Worm (Caenorhabditis elegans) whole organism, young adult: ENCODE data around the gene F22F4.4.
A peak's percentile ranks its signal among the peaks of the same experiment; 100 is the strongest.

Experiments
- D2030.7 ChIP-seq: fragments of 200-800 bp; sonication (Bioruptor generic); IDR thresholded peaks from 2 replicates; pipeline ENCODE4 v1.3.6; 2022; ENCODE audit warnings: missing genetic modification reagents, missing genetic modification characterization, missing compliant biosample characterization
- F49E8.2 ChIP-seq: sonication (generic microtip); optimal IDR thresholded peaks from 3 replicates; lab custom pipeline; 2017; ENCODE audit warnings: missing genetic modification characterization, mild to moderate bottlenecking, missing compliant biosample characterization, antibody characterized with exemption, moderate library complexity; ENCODE audit not compliant: insufficient read depth
- F55B11.4 ChIP-seq: sonication (generic microtip); optimal IDR thresholded peaks from 2 replicates; lab custom pipeline; 2016; ENCODE audit warnings: missing compliant biosample characterization, missing genetic modification characterization, borderline replicate concordance; ENCODE audit not compliant: insufficient read depth
- T07F8.4 ChIP-seq: sonication (generic microtip); optimal IDR thresholded peaks from 2 replicates; lab custom pipeline; 2016; ENCODE audit warnings: mild to moderate bottlenecking, missing genetic modification characterization, moderate library complexity, missing compliant biosample characterization
- Y53F4B.3 ChIP-seq: fragments of 200-800 bp; sonication (Bioruptor generic); IDR thresholded peaks from 2 replicates; pipeline ENCODE4 v1.3.6; 2022; ENCODE audit warnings: missing genetic modification reagents, missing genetic modification characterization, missing compliant biosample characterization
- Y53G8AR.9 ChIP-seq: fragments of 200-800 bp; sonication (Bioruptor generic); conservative IDR thresholded peaks from 2 replicates; pipeline ENCODE4 v1.3.6; 2022; ENCODE audit warnings: missing genetic modification reagents, missing genetic modification characterization, missing compliant biosample characterization
- Y95B8A.8 ChIP-seq: fragments of 200-800 bp; sonication (Bioruptor generic); IDR thresholded peaks from 2 replicates; pipeline ENCODE4 v1.3.6; 2022; ENCODE audit warnings: missing genetic modification reagents, missing genetic modification characterization, missing compliant biosample characterization
- atf-7 ChIP-seq: sonication (generic microtip); optimal IDR thresholded peaks from 2 replicates; lab custom pipeline; 2017; ENCODE audit warnings: mild to moderate bottlenecking, missing genetic modification characterization, missing compliant biosample characterization
- athp-1 ChIP-seq: sonication (generic microtip); optimal IDR thresholded peaks from 2 replicates; lab custom pipeline; 2017; ENCODE audit warnings: mild to moderate bottlenecking, missing genetic modification characterization, missing compliant biosample characterization
- bed-1 ChIP-seq: fragments of 200-800 bp; sonication (Bioruptor generic); IDR thresholded peaks from 2 replicates; pipeline ENCODE4 v1.3.6; 2022; ENCODE audit warnings: missing genetic modification reagents, missing genetic modification characterization, missing compliant biosample characterization
- cebp-2 ChIP-seq: fragments of 200-800 bp; sonication (Bioruptor generic); IDR thresholded peaks from 2 replicates; pipeline ENCODE4 v1.3.6; 2022; ENCODE audit warnings: missing genetic modification characterization, missing compliant biosample characterization
- ceh-40 ChIP-seq: fragments of 200-800 bp; sonication (Bioruptor generic); IDR thresholded peaks from 2 replicates; pipeline ENCODE4 v1.3.6; 2022; ENCODE audit warnings: missing genetic modification characterization, missing compliant biosample characterization
- chd-7 ChIP-seq: sonication (generic microtip); optimal IDR thresholded peaks from 2 replicates; lab custom pipeline; 2016; ENCODE audit warnings: mild to moderate bottlenecking, missing genetic modification characterization, moderate library complexity, missing compliant biosample characterization
- dpl-1 ChIP-seq: fragments of 150-350 bp; optimal IDR thresholded peaks from 2 replicates; lab custom pipeline; 2014; ENCODE audit warnings: missing biosample characterization, missing genetic modification reagents, missing genetic modification characterization
- egl-18 ChIP-seq: fragments of 200-800 bp; sonication (Bioruptor generic); IDR thresholded peaks from 2 replicates; pipeline ENCODE4 v1.3.6; 2022; ENCODE audit warnings: missing genetic modification reagents, missing genetic modification characterization, missing compliant biosample characterization
- egl-44 ChIP-seq: fragments of 200-800 bp; sonication (Bioruptor generic); IDR thresholded peaks from 2 replicates; pipeline ENCODE4 v1.3.6; 2022; ENCODE audit warnings: missing genetic modification reagents, missing genetic modification characterization, missing compliant biosample characterization
- ekl-4 ChIP-seq: fragments of 200-800 bp; sonication (Bioruptor generic); IDR thresholded peaks from 2 replicates; pipeline ENCODE4 v1.3.6; 2022; ENCODE audit warnings: missing genetic modification reagents, missing genetic modification characterization, missing compliant biosample characterization
- him-1 ChIP-seq: sonication (generic microtip); optimal IDR thresholded peaks from 2 replicates; lab custom pipeline; 2016; ENCODE audit warnings: missing genotype, missing genetic modification reagents, missing genetic modification characterization, missing compliant biosample characterization
- hsf-1 ChIP-seq: fragments of 200-800 bp; sonication (Bioruptor generic); IDR thresholded peaks from 2 replicates; pipeline ENCODE4 v1.3.6; 2022; ENCODE audit warnings: missing genetic modification reagents, missing genetic modification characterization, missing compliant biosample characterization
- lin-35 ChIP-seq, 3 experiments: fragments of 150-350 bp in 2 of 3; sonication (generic microtip) in 1 of 3; optimal IDR thresholded peaks; 2 replicates each; lab custom pipeline; 2014 to 2018; ENCODE audit warnings: missing biosample characterization in 3 of 3, missing genetic modification characterization in 3 of 3, missing genetic modification reagents in 3 of 3
- lin-40 ChIP-seq: sonication (generic microtip); optimal IDR thresholded peaks from 2 replicates; lab custom pipeline; 2016; ENCODE audit warnings: missing genetic modification characterization, mild to moderate bottlenecking, missing compliant biosample characterization, missing genotype, missing genetic modification reagents
- lsl-1 ChIP-seq: fragments of 200-800 bp; sonication (Bioruptor generic); optimal IDR thresholded peaks from 2 replicates; lab custom pipeline; 2018; ENCODE audit warnings: mild to moderate bottlenecking, missing genetic modification characterization, moderate library complexity, missing compliant biosample characterization
- madf-10 ChIP-seq: sonication (generic microtip); optimal IDR thresholded peaks from 2 replicates; lab custom pipeline; 2016; ENCODE audit warnings: mild to moderate bottlenecking, missing genetic modification characterization, missing compliant biosample characterization
- madf-6 ChIP-seq: fragments of 200-800 bp; sonication (Bioruptor generic); IDR thresholded peaks from 2 replicates; pipeline ENCODE4 v1.3.6; 2022; ENCODE audit warnings: missing genetic modification reagents, missing genetic modification characterization, missing compliant biosample characterization
- mcd-1 ChIP-seq: fragments of 200-800 bp; sonication (Bioruptor generic); IDR thresholded peaks from 2 replicates; pipeline ENCODE4 v1.3.6; 2022; ENCODE audit warnings: missing genetic modification reagents, missing genetic modification characterization, missing compliant biosample characterization
- nfya-1 ChIP-seq: sonication (generic microtip); optimal IDR thresholded peaks from 2 replicates; lab custom pipeline; 2017; ENCODE audit warnings: antibody characterized with exemption, missing compliant biosample characterization, missing genetic modification characterization, borderline replicate concordance; ENCODE audit not compliant: insufficient read depth
- nhr-27 ChIP-seq: fragments of 200-800 bp; sonication (Bioruptor generic); optimal IDR thresholded peaks from 2 replicates; lab custom pipeline; 2018; ENCODE audit warnings: mild to moderate bottlenecking, missing genetic modification characterization, moderate library complexity, missing compliant biosample characterization
- nhr-80 ChIP-seq: sonication (generic microtip); optimal IDR thresholded peaks from 2 replicates; lab custom pipeline; 2016; ENCODE audit warnings: missing genetic modification characterization, missing compliant biosample characterization
- snpc-3.4 ChIP-seq: sonication (generic microtip); optimal IDR thresholded peaks from 2 replicates; lab custom pipeline; 2017; ENCODE audit warnings: missing genetic modification characterization, mild to moderate bottlenecking, missing compliant biosample characterization, antibody characterized with exemption, moderate library complexity, missing genotype, missing genetic modification reagents
- tbp1 ChIP-seq: fragments of 200-800 bp; sonication (Bioruptor generic); optimal IDR thresholded peaks from 2 replicates; lab custom pipeline; 2018; ENCODE audit warnings: mild to moderate bottlenecking, missing genetic modification characterization, missing compliant biosample characterization
- tlf-1 ChIP-seq: fragments of 200-800 bp; sonication (Bioruptor generic); optimal IDR thresholded peaks from 2 replicates; lab custom pipeline; 2018; ENCODE audit warnings: mild to moderate bottlenecking, missing genetic modification characterization, missing compliant biosample characterization
- unc-130 ChIP-seq: sonication (generic microtip); optimal IDR thresholded peaks from 2 replicates; lab custom pipeline; 2016; ENCODE audit warnings: missing genetic modification reagents, missing genetic modification characterization, missing compliant biosample characterization

F22F4.4 gene

DNA sequence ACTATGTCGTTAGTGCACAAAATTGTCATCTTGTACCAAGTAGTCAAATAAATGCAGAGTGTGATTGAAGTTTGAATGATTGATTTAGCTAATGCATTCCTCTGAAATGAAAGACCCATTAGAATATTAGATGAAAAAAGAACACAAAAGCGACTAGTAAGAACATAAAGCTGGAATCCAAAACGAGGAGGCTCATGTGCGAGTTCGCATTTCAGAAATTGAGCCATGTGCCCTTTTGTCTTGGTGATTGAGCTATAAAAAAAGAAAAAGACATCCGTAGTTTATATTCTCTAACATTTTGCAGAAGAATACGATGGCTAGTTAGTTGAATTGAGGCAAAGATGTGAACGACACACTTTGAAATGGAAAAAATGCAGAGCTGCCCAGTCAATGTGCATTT is at the start of gene F22F4.4:
Gene F22F4.4 (minus strand): TSS at position 101 of the 400 bp plus-strand sequence.
- no peak for TF ChIP-seq nfya-1 (tag; lab: Kevin White, UChicago)
- no peak for TF ChIP-seq lsl-1
- no peak for TF ChIP-seq tbp1 (GFP tag; lab: Kevin White, UChicago)
- no peak for TF ChIP-seq madf-6 (GFP tag; lab: Robert Waterston, UW)
- no peak for TF ChIP-seq snpc-3.4 (tag; lab: Kevin White, UChicago)

DNA sequence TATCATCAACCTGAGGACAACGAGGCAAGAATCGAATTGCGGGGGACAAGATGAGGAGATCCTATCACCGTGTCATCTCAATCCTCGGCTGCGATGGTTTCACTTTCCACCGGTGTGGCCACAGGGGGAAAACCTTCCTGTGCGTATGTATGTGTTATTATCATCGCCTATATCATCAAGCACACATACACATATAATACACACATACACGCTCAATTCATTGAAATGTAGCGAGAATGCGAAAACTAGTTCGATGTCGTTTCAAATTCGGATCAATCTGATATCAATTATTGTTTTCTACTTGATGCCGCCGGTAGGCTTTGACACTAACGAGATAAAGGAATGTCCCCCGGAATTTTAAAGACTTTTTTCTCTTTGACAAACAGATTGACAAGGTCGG is 49.5 kb upstream of the F22F4.4 start:
- TF ChIP-seq F49E8.2 (tag; lab: Kevin White, UChicago) (no peak), F55B11.4 (tag; lab: Kevin White, UChicago) (no peak), Y53F4B.3 (GFP tag; lab: Robert Waterston, UW) (no peak), ekl-4 (no peak), hsf-1 (GFP tag; lab: Robert Waterston, UW) (no peak), dpl-1 (no peak), ceh-40 (GFP tag; lab: Robert Waterston, UW) (no peak), egl-18 (GFP tag; lab: Robert Waterston, UW) (no peak), Y53G8AR.9 (no peak), nhr-27 (tag; lab: Kevin White, UChicago) (no peak), lin-35 (GFP tag; optimal IDR thresholded peaks at IDR 0.05; lab: Kevin White, UChicago) (no peak)

DNA sequence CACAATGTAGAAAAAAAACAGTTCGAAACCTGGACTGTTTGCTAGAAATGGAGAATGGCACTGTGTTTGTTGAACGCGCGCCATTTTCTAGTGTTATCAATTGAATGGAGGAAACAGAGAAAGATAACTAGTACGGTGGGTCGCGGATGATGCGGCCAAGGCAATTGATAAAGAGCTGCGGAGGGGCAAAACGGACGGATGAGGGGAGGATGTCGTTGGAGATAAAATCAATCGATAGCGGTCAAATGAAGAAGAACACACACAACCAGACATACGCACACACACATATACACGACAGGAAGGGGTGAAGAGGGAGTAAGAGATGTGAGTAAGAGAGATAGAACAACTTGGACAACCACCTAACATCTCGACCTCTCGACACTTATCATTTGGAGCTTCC is 48.7 kb upstream of the F22F4.4 start:
- TF ChIP-seq D2030.7 (GFP tag; lab: Robert Waterston, UW): no peak
- TF ChIP-seq Y95B8A.8 (GFP tag; lab: Robert Waterston, UW): no peak
- TF ChIP-seq nhr-80 (tag; lab: Kevin White, UChicago): peak; percentile 43

DNA sequence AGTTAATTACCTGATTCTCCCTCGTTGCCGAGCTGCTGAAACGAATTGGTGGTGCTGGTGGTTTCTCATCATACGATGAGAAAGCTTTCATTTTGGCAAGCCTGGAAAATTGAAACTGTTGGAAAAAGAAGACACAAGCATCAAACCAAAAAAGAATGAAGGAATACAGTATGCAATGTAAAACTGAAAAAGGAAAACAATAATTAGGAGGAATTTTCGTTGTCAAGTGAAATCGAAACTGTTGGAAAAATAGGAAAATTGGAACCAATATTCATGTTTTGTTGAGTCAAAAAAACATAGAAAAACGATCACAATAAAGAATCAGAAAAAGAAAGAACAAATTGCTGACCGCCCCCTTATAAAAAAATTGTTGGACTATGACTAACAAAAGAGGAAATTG is 47.2 kb upstream of the F22F4.4 start, which contains the start of gene pak-1:
Gene pak-1 (minus strand): TSS at position 101 of the 400 bp plus-strand sequence.
- TF ChIP-seq him-1 (tag; lab: Kevin White, UChicago) (no peak), tbp1 (GFP tag; lab: Kevin White, UChicago) (no peak), egl-44 (GFP tag; lab: Robert Waterston, UW) (no peak)
- TF ChIP-seq, all 124 proteins: peak for 0

DNA sequence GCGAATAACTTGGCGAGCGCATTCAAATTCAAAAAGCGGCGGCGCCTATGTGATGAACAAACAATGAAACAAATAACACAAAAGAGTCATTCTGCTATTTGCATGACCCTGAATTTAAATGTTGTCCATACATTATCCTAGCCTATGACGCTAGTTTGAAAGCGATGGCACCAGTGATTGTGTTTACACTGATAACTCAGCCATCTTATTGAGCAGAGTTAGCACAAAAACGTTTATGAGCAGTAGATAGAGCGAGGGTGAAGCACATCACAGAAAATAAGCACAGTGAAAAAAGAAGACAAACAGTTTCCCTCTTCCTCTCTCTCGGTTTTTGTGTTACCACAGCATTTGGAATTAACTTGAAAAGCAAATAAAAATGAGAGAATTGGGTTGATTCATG is 42.0 kb upstream of the F22F4.4 start:
- no peak for TF ChIP-seq lsl-1
- no peak for TF ChIP-seq T07F8.4 (tag; lab: Kevin White, UChicago)
- TF ChIP-seq tlf-1 (GFP tag; lab: Kevin White, UChicago): no peak
- TF ChIP-seq chd-7 (tag; lab: Kevin White, UChicago): no peak
- TF ChIP-seq cebp-2: no peak
- TF ChIP-seq madf-10 (tag; lab: Kevin White, UChicago): no peak
- TF ChIP-seq atf-7: no peak
- TF ChIP-seq Y53G8AR.9: no peak
- no peak for TF ChIP-seq lin-40
- TF ChIP-seq mcd-1 (GFP tag; lab: Robert Waterston, UW): no peak
- no peak for TF ChIP-seq bed-1 (GFP tag; lab: Robert Waterston, UW)
- no peak for TF ChIP-seq athp-1 (tag; lab: Kevin White, UChicago)
- TF ChIP-seq unc-130 (GFP tag; lab: Kevin White, UChicago): no peak
